Worm (Caenorhabditis elegans) whole organism, late embryonic: Measurements from ENCODE around the gene spe-36.

Experiments used
- C38D4.7 ChIP-seq: fragments of 200-800 bp; sonication (Bioruptor generic); optimal IDR thresholded peaks from 2 replicates; lab custom pipeline; 2018; ENCODE audit warnings: mild to moderate bottlenecking, missing genetic modification characterization, moderate library complexity, missing compliant biosample characterization
- F13H6.1 ChIP-seq: sonication (generic microtip); optimal IDR thresholded peaks from 2 replicates; lab custom pipeline; 2016; ENCODE audit warnings: missing genetic modification characterization, missing compliant biosample characterization
- K02D7.2 ChIP-seq: sonication (generic microtip); optimal IDR thresholded peaks from 2 replicates; lab custom pipeline; 2017; ENCODE audit warnings: mild to moderate bottlenecking, missing genetic modification characterization, missing compliant biosample characterization
- K09A11.1 ChIP-seq: sonication (generic microtip); optimal IDR thresholded peaks from 2 replicates; lab custom pipeline; 2017; ENCODE audit warnings: antibody characterized with exemption, mild to moderate bottlenecking, missing genetic modification characterization, missing compliant biosample characterization; ENCODE audit not compliant: insufficient read depth
- Y22D7AL.16 ChIP-seq: sonication (generic microtip); optimal IDR thresholded peaks from 2 replicates; lab custom pipeline; 2016; ENCODE audit warnings: missing genetic modification characterization, missing compliant biosample characterization
- ahr-1 ChIP-seq: sonication (generic microtip); optimal IDR thresholded peaks from 2 replicates; lab custom pipeline; 2016; ENCODE audit warnings: missing genetic modification characterization, missing compliant biosample characterization
- ama-1 ChIP-seq: fragments of 150-350 bp; optimal IDR thresholded peaks from 2 replicates; lab custom pipeline; 2014
- ceh-14 ChIP-seq: sonication (generic microtip); optimal IDR thresholded peaks from 2 replicates; lab custom pipeline; 2016; ENCODE audit warnings: missing genotype, missing genetic modification characterization, missing compliant biosample characterization
- ceh-22 ChIP-seq: sonication (generic microtip); optimal IDR thresholded peaks from 2 replicates; lab custom pipeline; 2017; ENCODE audit warnings: missing biosample characterization, missing genetic modification characterization
- ceh-31 ChIP-seq: sonication (generic microtip); optimal IDR thresholded peaks from 2 replicates; lab custom pipeline; 2016; ENCODE audit warnings: missing genetic modification characterization, missing compliant biosample characterization
- ceh-45 ChIP-seq: fragments of 200-800 bp; sonication (Bioruptor generic); IDR thresholded peaks from 2 replicates; pipeline ENCODE4 v1.3.6; 2022; ENCODE audit warnings: missing genetic modification reagents, missing genetic modification characterization, missing compliant biosample characterization
- ceh-9 ChIP-seq: sonication (generic microtip); optimal IDR thresholded peaks from 2 replicates; lab custom pipeline; 2016; ENCODE audit warnings: mild to moderate bottlenecking, missing genetic modification characterization, inconsistent platforms, missing compliant biosample characterization
- elt-2 ChIP-seq: sonication (generic microtip); optimal IDR thresholded peaks from 2 replicates; lab custom pipeline; 2016; ENCODE audit warnings: missing genetic modification reagents, missing genetic modification characterization, missing compliant biosample characterization
- elt-4 ChIP-seq: sonication (generic microtip); optimal IDR thresholded peaks from 2 replicates; lab custom pipeline; 2016; ENCODE audit warnings: missing genetic modification characterization, missing compliant biosample characterization
- ets-4 ChIP-seq: sonication (generic microtip); optimal IDR thresholded peaks from 2 replicates; lab custom pipeline; 2016; ENCODE audit warnings: missing genetic modification characterization, missing compliant biosample characterization
- eyg-1 ChIP-seq: sonication (generic microtip); optimal IDR thresholded peaks from 2 replicates; lab custom pipeline; 2016; ENCODE audit warnings: missing genotype, missing genetic modification characterization, missing compliant biosample characterization
- fax-1 ChIP-seq: sonication (generic microtip); optimal IDR thresholded peaks from 2 replicates; lab custom pipeline; 2016; ENCODE audit warnings: missing genotype, missing genetic modification characterization, missing compliant biosample characterization
- hlh-30 ChIP-seq: sonication (generic microtip); optimal IDR thresholded peaks from 2 replicates; lab custom pipeline; 2017; ENCODE audit warnings: antibody characterized with exemption, missing genetic modification characterization, missing compliant biosample characterization; ENCODE audit not compliant: insufficient read depth
- hlh-8 ChIP-seq: sonication (generic microtip); optimal IDR thresholded peaks from 2 replicates; lab custom pipeline; 2016; ENCODE audit warnings: missing genotype, missing genetic modification characterization, missing compliant biosample characterization
- lim-6 ChIP-seq: sonication (generic microtip); optimal IDR thresholded peaks from 2 replicates; lab custom pipeline; 2016; ENCODE audit warnings: missing genetic modification characterization, missing compliant biosample characterization
- mec-3 ChIP-seq: sonication (generic microtip); optimal IDR thresholded peaks from 2 replicates; lab custom pipeline; 2016; ENCODE audit warnings: borderline replicate concordance, missing genetic modification characterization, missing compliant biosample characterization
- nfya-1 ChIP-seq: sonication (generic microtip); optimal IDR thresholded peaks from 2 replicates; lab custom pipeline; 2017; ENCODE audit warnings: missing genetic modification characterization, mild to moderate bottlenecking, missing compliant biosample characterization, antibody characterized with exemption, moderate library complexity
- nhr-11 ChIP-seq: fragments of 150-350 bp; optimal IDR thresholded peaks from 2 replicates; lab custom pipeline; 2014; ENCODE audit warnings: missing biosample characterization, missing genetic modification characterization
- npax-4 ChIP-seq: sonication (generic microtip); optimal IDR thresholded peaks from 2 replicates; lab custom pipeline; 2016; ENCODE audit warnings: missing genetic modification characterization, missing compliant biosample characterization
- odd-2 ChIP-seq: sonication (generic microtip); optimal IDR thresholded peaks from 2 replicates; lab custom pipeline; 2017; ENCODE audit warnings: antibody characterized with exemption, mild to moderate bottlenecking, missing genetic modification characterization, missing compliant biosample characterization
- pag-3 ChIP-seq: sonication (generic microtip); optimal IDR thresholded peaks from 2 replicates; lab custom pipeline; 2016; ENCODE audit warnings: missing compliant biosample characterization, missing genetic modification characterization, borderline replicate concordance
- pha-2 ChIP-seq: sonication (generic microtip); optimal IDR thresholded peaks from 2 replicates; lab custom pipeline; 2017; ENCODE audit warnings: mild to moderate bottlenecking, missing genetic modification characterization, missing compliant biosample characterization
- pha-4 ChIP-seq: fragments of 150-350 bp; optimal IDR thresholded peaks from 2 replicates; lab custom pipeline; 2018; ENCODE audit warnings: missing biosample characterization, missing genetic modification reagents, missing genetic modification characterization
- pqm-1 ChIP-seq: sonication (generic microtip); optimal IDR thresholded peaks from 2 replicates; lab custom pipeline; 2016; ENCODE audit warnings: missing genetic modification characterization, missing compliant biosample characterization
- pros-1 ChIP-seq: fragments of 150-350 bp; optimal IDR thresholded peaks from 2 replicates; lab custom pipeline; 2014; ENCODE audit warnings: missing biosample characterization, missing genetic modification reagents, missing genetic modification characterization
- ref-2 ChIP-seq: sonication (generic microtip); optimal IDR thresholded peaks from 2 replicates; lab custom pipeline; 2016; ENCODE audit warnings: missing genetic modification characterization, missing compliant biosample characterization
- rnt-1 ChIP-seq: sonication (generic microtip); optimal IDR thresholded peaks from 2 replicates; lab custom pipeline; 2016; ENCODE audit warnings: missing genetic modification characterization, missing compliant biosample characterization
- sdc-2 ChIP-seq: sonication (generic microtip); optimal IDR thresholded peaks from 2 replicates; lab custom pipeline; 2016; ENCODE audit warnings: missing genotype, missing genetic modification characterization, missing compliant biosample characterization
- sox-2 ChIP-seq: fragments of 200-800 bp; sonication (Bioruptor generic); IDR thresholded peaks from 2 replicates; pipeline ENCODE4 v1.3.6; 2022; ENCODE audit warnings: missing genetic modification reagents, missing genetic modification characterization, missing compliant biosample characterization
- ttx-3 ChIP-seq: sonication (generic microtip); optimal IDR thresholded peaks from 2 replicates; lab custom pipeline; 2016; ENCODE audit warnings: missing genetic modification reagents, missing genetic modification characterization, missing compliant biosample characterization
- unc-86 ChIP-seq: sonication (generic microtip); optimal IDR thresholded peaks from 2 replicates; lab custom pipeline; 2016; ENCODE audit warnings: missing genetic modification characterization, missing compliant biosample characterization
- ztf-16 ChIP-seq: sonication (generic microtip); optimal IDR thresholded peaks from 2 replicates; lab custom pipeline; 2017; ENCODE audit warnings: missing genetic modification characterization, missing compliant biosample characterization

spe-36 gene

DNA sequence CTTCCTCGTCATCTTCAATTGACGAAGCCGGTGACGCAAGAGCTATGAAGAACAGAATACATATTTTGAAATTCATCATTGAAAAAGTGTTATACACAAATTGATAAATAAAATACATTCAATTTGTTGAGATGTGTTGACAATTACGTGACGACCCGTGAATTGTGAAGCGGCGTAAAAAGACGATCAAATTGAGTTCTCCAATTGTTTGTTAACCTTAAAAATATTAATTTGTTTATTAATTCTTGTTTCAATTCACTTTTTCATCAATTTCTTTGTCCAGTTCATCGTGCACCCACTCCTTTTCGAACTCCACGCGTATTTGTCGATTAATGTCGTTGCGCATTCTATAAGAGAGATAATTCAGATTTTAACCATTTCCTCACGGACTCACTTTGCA is at the start of gene spe-36:
TSS of gene spe-36 (minus strand) at position 101 of the 400 bp plus-strand sequence.
- TF ChIP-seq ceh-45 (GFP tag; lab: Robert Waterston, UW) (no peak), ztf-16 (tag; lab: Kevin White, UChicago) (no peak), hlh-8 (tag; lab: Kevin White, UChicago) (no peak), ceh-9 (tag; lab: Kevin White, UChicago) (no peak), nfya-1 (no peak), C38D4.7 (GFP tag; lab: Kevin White, UChicago) (no peak), ceh-31 (no peak), ahr-1 (tag; lab: Kevin White, UChicago) (no peak), K02D7.2 (tag; lab: Kevin White, UChicago) (no peak), ets-4 (tag; lab: Kevin White, UChicago) (no peak), ceh-14 (no peak), unc-86 (tag; lab: Kevin White, UChicago) (no peak), sdc-2 (tag; lab: Kevin White, UChicago) (no peak), ref-2 (tag; lab: Kevin White, UChicago) (no peak), npax-4 (no peak)

DNA sequence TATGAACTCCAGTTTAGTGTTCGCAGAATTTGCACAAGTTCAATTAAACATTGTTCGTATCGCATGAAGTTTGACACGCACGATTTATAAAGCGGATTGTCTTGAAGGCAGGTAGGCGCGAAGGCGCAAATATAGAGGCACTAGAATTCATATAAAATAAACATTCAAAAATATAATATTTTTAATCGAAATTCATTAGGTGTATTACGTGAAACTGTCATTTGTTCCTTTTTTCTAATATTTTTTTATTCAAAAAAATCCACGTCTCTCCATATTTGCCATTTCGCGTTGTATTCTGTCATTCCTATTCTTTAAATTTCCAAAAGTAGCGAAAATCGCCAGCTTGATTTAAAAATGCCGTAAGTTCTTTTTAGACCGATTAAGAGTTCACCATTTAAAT is 49.7 kb upstream of the spe-36 start, which contains the start of gene ZK809.1:
TSS of gene ZK809.1 (plus strand) at position 301 of the 400 bp plus-strand sequence.
- TF ChIP-seq hlh-30 (tag; lab: Kevin White, UChicago), result no peak
- TF ChIP-seq ceh-31, result no peak
- no peak for TF ChIP-seq odd-2 (tag; lab: Kevin White, UChicago)
- no peak for TF ChIP-seq lim-6 (tag; lab: Kevin White, UChicago)
- no peak for TF ChIP-seq Y22D7AL.16 (tag; lab: Kevin White, UChicago)
- no peak for TF ChIP-seq mec-3 (tag; lab: Kevin White, UChicago)
- no peak for TF ChIP-seq nhr-11
- no peak for TF ChIP-seq sdc-2 (tag; lab: Kevin White, UChicago)
- TF ChIP-seq nfya-1, result no peak
- no peak for TF ChIP-seq pros-1 (tag; lab: Kevin White, UChicago)
- TF ChIP-seq unc-86 (tag; lab: Kevin White, UChicago), result no peak
- no peak for TF ChIP-seq pag-3
- no peak for TF ChIP-seq pha-4 (tag; lab: Kevin White, UChicago)
- no peak for TF ChIP-seq ceh-22 (tag; lab: Kevin White, UChicago)
- no peak for TF ChIP-seq fax-1 (tag; lab: Kevin White, UChicago)
- no peak for TF ChIP-seq sox-2 (GFP tag; lab: Robert Waterston, UW)
- no peak for TF ChIP-seq pha-2 (tag; lab: Kevin White, UChicago)
- no peak for TF ChIP-seq F13H6.1 (tag; lab: Kevin White, UChicago)
- no peak for TF ChIP-seq npax-4
- no peak for TF ChIP-seq rnt-1 (tag; lab: Kevin White, UChicago)

DNA sequence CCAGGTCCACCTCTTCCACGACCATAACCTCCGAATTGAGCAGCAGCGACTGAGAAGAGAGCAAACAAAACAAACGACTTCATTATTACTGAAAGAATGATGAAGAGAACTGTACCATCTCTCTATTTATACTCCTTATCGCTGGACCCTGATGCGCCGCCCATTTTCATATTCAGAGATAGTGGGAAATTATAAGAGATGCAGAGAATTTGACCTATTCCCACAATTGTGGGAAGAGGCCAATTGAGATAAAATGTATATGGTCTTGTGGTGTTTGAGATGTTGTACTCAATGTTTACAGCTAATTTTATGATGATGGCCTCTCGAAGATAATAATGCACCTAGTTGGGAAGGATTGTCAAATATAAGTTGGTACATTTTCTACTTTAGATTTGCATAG is 48.9 kb upstream of the spe-36 start, which contains the start of gene ttr-50:
TSS of gene ttr-50 (minus strand) at position 101 of the 400 bp plus-strand sequence.
- no peak for TF ChIP-seq pqm-1 (tag; lab: Kevin White, UChicago)
- peak; percentile 71 for TF ChIP-seq elt-2 (tag; lab: Kevin White, UChicago)

- TF ChIP-seq hlh-8 (tag; lab: Kevin White, UChicago) (no peak), eyg-1 (no peak), hlh-30 (tag; lab: Kevin White, UChicago) (no peak), C38D4.7 (GFP tag; lab: Kevin White, UChicago) (no peak), lim-6 (tag; lab: Kevin White, UChicago) (no peak), ttx-3 (tag; lab: Kevin White, UChicago) (no peak), ceh-22 (tag; lab: Kevin White, UChicago) (no peak), elt-4 (tag; lab: Kevin White, UChicago) (no peak), F13H6.1 (tag; lab: Kevin White, UChicago) (no peak), K09A11.1 (tag; lab: Kevin White, UChicago) (no peak), ama-1 (lab: Kevin White, UChicago) (no peak)
These were observed 46.0 kb upstream of the spe-36 start, which contains the start of gene rbm-17 for ce11 chrIV:11638016-11638415. Gene rbm-17, plus strand, starts transcription at chrIV:11638316.
